Worm (Caenorhabditis elegans) whole organism, midembryonic: ENCODE data around the gene R05G6.9.

Source experiments
- T22C8.4 ChIP-seq: fragments of 200-800 bp; sonication (Bioruptor generic); IDR thresholded peaks from 2 replicates; pipeline ENCODE4 v1.3.6; 2022; ENCODE audit warnings: missing genetic modification characterization, missing compliant biosample characterization
- cog-1 ChIP-seq: sonication (generic microtip); optimal IDR thresholded peaks from 2 replicates; lab custom pipeline; 2016; ENCODE audit warnings: missing genetic modification characterization, missing compliant biosample characterization
- flt-1 ChIP-seq: fragments of 200-800 bp; sonication (Bioruptor generic); IDR thresholded peaks from 2 replicates; pipeline ENCODE4 v1.3.6; 2022; ENCODE audit warnings: missing genetic modification characterization, missing compliant biosample characterization
- klf-2 ChIP-seq: fragments of 200-800 bp; sonication (Bioruptor generic); conservative IDR thresholded peaks from 2 replicates; pipeline ENCODE4 v1.3.6; 2022; ENCODE audit warnings: missing genetic modification reagents, missing genetic modification characterization, missing compliant biosample characterization
- ref-1 ChIP-seq: fragments of 200-800 bp; sonication (Bioruptor generic); conservative IDR thresholded peaks from 2 replicates; pipeline ENCODE4 v1.3.6; 2022; ENCODE audit warnings: missing genetic modification reagents, missing genetic modification characterization, missing compliant biosample characterization
- tab-1 ChIP-seq: fragments of 200-800 bp; sonication (Bioruptor generic); IDR thresholded peaks from 2 replicates; pipeline ENCODE4 v1.3.6; 2022; ENCODE audit warnings: missing genetic modification characterization, missing compliant biosample characterization
- ztf-23 ChIP-seq: fragments of 200-800 bp; sonication (Bioruptor generic); IDR thresholded peaks from 2 replicates; pipeline ENCODE4 v1.3.6; 2022; ENCODE audit warnings: missing genetic modification reagents, missing genetic modification characterization, missing compliant biosample characterization
- ztf-29 ChIP-seq: fragments of 200-800 bp; sonication (Bioruptor generic); IDR thresholded peaks from 2 replicates; pipeline ENCODE4 v1.3.6; 2022; ENCODE audit warnings: missing genetic modification reagents, missing genetic modification characterization, missing compliant biosample characterization

ce11 chrIV:7473159-7473649 lies 42.9 kb downstream of the R05G6.9 start, which contains the start of the genes plk-3 and F55G1.6:
- no peak for TF ChIP-seq klf-2 (GFP tag; lab: Robert Waterston, UW)
- TF ChIP-seq ztf-23 = no peak
- TF ChIP-seq T22C8.4 = no peak
- TF ChIP-seq flt-1 (GFP tag; lab: Robert Waterston, UW) = no peak
- TF ChIP-seq ztf-29 = no peak
- no peak for TF ChIP-seq cog-1 (tag; lab: Kevin White, UChicago)
- TF ChIP-seq ref-1 = no peak
- TF ChIP-seq tab-1 (GFP tag; lab: Robert Waterston, UW) = no peak
